Worm (Caenorhabditis elegans) whole organism, late embryonic: ENCODE results near the gene W04E12.7.

Experiments used
- K02D7.2 ChIP-seq: sonication (generic microtip); optimal IDR thresholded peaks from 2 replicates; lab custom pipeline; 2017; ENCODE audit warnings: mild to moderate bottlenecking, missing genetic modification characterization, missing compliant biosample characterization
- ama-1 ChIP-seq: fragments of 150-350 bp; optimal IDR thresholded peaks from 2 replicates; lab custom pipeline; 2014
- ceh-48 ChIP-seq: sonication (generic microtip); optimal IDR thresholded peaks from 2 replicates; lab custom pipeline; 2016; ENCODE audit warnings: missing genetic modification characterization, inconsistent platforms, missing compliant biosample characterization
- elt-4 ChIP-seq: sonication (generic microtip); optimal IDR thresholded peaks from 2 replicates; lab custom pipeline; 2016; ENCODE audit warnings: missing genetic modification characterization, missing compliant biosample characterization
- fax-1 ChIP-seq: sonication (generic microtip); optimal IDR thresholded peaks from 2 replicates; lab custom pipeline; 2016; ENCODE audit warnings: missing genotype, missing genetic modification characterization, missing compliant biosample characterization
- fkh-10 ChIP-seq: fragments of 150-350 bp; optimal IDR thresholded peaks from 2 replicates; lab custom pipeline; 2014; ENCODE audit warnings: missing biosample characterization, missing genetic modification reagents, missing genetic modification characterization
- nfya-1 ChIP-seq: sonication (generic microtip); optimal IDR thresholded peaks from 2 replicates; lab custom pipeline; 2017; ENCODE audit warnings: missing genetic modification characterization, mild to moderate bottlenecking, missing compliant biosample characterization, antibody characterized with exemption, moderate library complexity
- pha-4 ChIP-seq: fragments of 150-350 bp; optimal IDR thresholded peaks from 2 replicates; lab custom pipeline; 2018; ENCODE audit warnings: missing biosample characterization, missing genetic modification reagents, missing genetic modification characterization
- pqm-1 ChIP-seq: sonication (generic microtip); optimal IDR thresholded peaks from 2 replicates; lab custom pipeline; 2016; ENCODE audit warnings: missing genetic modification characterization, missing compliant biosample characterization
- rnt-1 ChIP-seq: sonication (generic microtip); optimal IDR thresholded peaks from 2 replicates; lab custom pipeline; 2016; ENCODE audit warnings: missing genetic modification characterization, missing compliant biosample characterization

ce11 chrV:19697348-19698172 lies 39.8 kb downstream of the W04E12.7 start, which contains the start of the genes Y43F8C.13 and ani-3:
- TF ChIP-seq fax-1 (no peak), K02D7.2 (no peak), nfya-1 (no peak), pqm-1 (tag; lab: Kevin White, UChicago) (no peak), ama-1 (lab: Kevin White, UChicago) (no peak), ceh-48 (tag; lab: Kevin White, UChicago) (no peak), fkh-10 (GFP tag; lab: Kevin White, UChicago) (no peak), pha-4 (tag; lab: Kevin White, UChicago) (no peak), rnt-1 (no peak), elt-4 (tag; lab: Kevin White, UChicago) (no peak)
